Fruit fly (Drosophila melanogaster): Measurements from ENCODE around the gene Gr8a.

DNA sequence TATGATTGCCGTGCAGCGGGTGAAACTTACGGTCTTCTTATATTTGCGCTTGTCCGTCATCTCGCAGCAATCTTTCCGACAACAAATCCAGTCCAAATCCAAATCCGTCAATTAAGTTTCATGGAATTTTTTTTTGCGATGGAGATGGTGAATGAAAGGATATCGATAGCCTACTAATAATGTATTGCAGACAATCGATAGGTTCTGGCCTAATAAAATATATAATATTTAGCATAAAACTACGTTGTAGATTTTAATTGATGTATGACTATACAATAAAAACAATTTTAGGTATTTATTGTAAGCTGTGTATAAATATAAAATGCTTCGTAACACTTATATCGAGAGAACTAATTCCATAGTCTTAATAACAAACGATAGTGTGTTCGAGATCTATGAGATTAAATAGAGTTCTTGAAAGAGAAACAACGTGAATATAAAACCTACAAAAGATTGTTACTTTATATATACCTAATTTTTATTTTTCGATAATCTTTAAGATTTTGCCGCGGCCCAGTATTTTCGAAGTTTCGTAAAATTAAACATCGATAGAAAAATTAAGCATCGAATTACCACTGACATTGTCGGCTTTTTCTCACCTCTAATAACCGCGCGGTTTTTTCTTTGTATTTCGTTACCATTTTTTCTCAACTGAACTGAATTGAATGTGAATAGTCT is 46.0 kb downstream of the Gr8a start, which contains the start of the genes Cfp1 and Aladin:
- TF ChIP-seq psq (optimal IDR thresholded peaks at IDR 0.05), result no peak
- no peak for TF ChIP-seq h (optimal IDR thresholded peaks at IDR 0.05)
